Fruit fly (Drosophila melanogaster): Measurements from ENCODE around the gene Yp3.

- TF ChIP-seq onecut (GFP tag; IDR thresholded peaks at IDR 0.05) (no peak), CG7556 (GFP tag; optimal IDR thresholded peaks at IDR 0.05) (no peak), CG9727 (GFP tag; optimal IDR thresholded peaks at IDR 0.05) (no peak), CG7372 (GFP tag; IDR thresholded peaks at IDR 0.05) (no peak), CG2199 (GFP tag; IDR thresholded peaks at IDR 0.05) (no peak), maf-S (GFP tag; optimal IDR thresholded peaks at IDR 0.05) (no peak), nom (GFP tag; optimal IDR thresholded peaks at IDR 0.05) (no peak), CG8478 (optimal IDR thresholded peaks at IDR 0.05) (no peak), tgo (GFP tag; IDR thresholded peaks at IDR 0.05) (no peak), chn (GFP tag; optimal IDR thresholded peaks at IDR 0.05) (no peak), CG9876 (GFP tag; optimal IDR thresholded peaks at IDR 0.05) (no peak), Fer2 (tag; optimal IDR thresholded peaks at IDR 0.05) (no peak), CG33557 (GFP tag; optimal IDR thresholded peaks at IDR 0.05) (no peak), CG7928 (GFP tag; optimal IDR thresholded peaks at IDR 0.05) (no peak)
Measured at dm6 chrX:13766495-13766894, 7.1 kb downstream of the Yp3 start.
